Fruit fly (Drosophila melanogaster) whole organism, embryonic: ENCODE measurements around the gene HemK1.

ENCODE experiments used
- Ada2b ChIP-seq: fragments of 200-800 bp; sonication (Bioruptor generic); IDR thresholded peaks from 2 replicates; pipeline ENCODE4 v1.3.6; 2022; ENCODE audit warnings: missing biosample characterization, missing genetic modification characterization
- Adf1 ChIP-seq: fragments of 200-800 bp; sonication (Bioruptor generic); IDR thresholded peaks from 2 replicates; pipeline ENCODE4 v1.3.6; 2022; ENCODE audit warnings: missing biosample characterization, missing genetic modification characterization
- Bgb ChIP-seq: fragments of 200-800 bp; sonication (Bioruptor generic); IDR thresholded peaks from 2 replicates; pipeline ENCODE4 v1.3.6; 2022; ENCODE audit warnings: missing biosample characterization, missing genetic modification characterization; ENCODE audit not compliant: partially characterized antibody
- BtbVII ChIP-seq: fragments of 200-800 bp; sonication (Bioruptor generic); optimal IDR thresholded peaks from 3 replicates; lab custom pipeline; 2017; ENCODE audit warnings: missing biosample characterization, mild to moderate bottlenecking, missing genetic modification characterization
- Bteb2 ChIP-seq: fragments of 200-800 bp; sonication (Bioruptor generic); optimal IDR thresholded peaks from 2 replicates; lab custom pipeline; 2016; ENCODE audit warnings: missing biosample characterization, missing genetic modification characterization
- CG10979 ChIP-seq: fragments of 200-800 bp; sonication (Bioruptor generic); optimal IDR thresholded peaks from 2 replicates; lab custom pipeline; 2018; ENCODE audit warnings: missing biosample characterization, mild to moderate bottlenecking, missing genetic modification characterization, moderate library complexity
- CG12071 ChIP-seq: fragments of 200-800 bp; sonication (Bioruptor generic); optimal IDR thresholded peaks from 3 replicates; lab custom pipeline; 2018; ENCODE audit warnings: missing biosample characterization, mild to moderate bottlenecking, missing genetic modification characterization
- CG12155 ChIP-seq: fragments of 200-800 bp; sonication (Bioruptor generic); optimal IDR thresholded peaks from 3 replicates; lab custom pipeline; 2016; ENCODE audit warnings: missing biosample characterization, missing genetic modification characterization
- CG13775 ChIP-seq: fragments of 200-800 bp; sonication (Bioruptor generic); optimal IDR thresholded peaks from 3 replicates; lab custom pipeline; 2017; ENCODE audit warnings: missing biosample characterization, mild to moderate bottlenecking, missing genetic modification characterization
- CG15696 ChIP-seq: fragments of 200-800 bp; sonication (Bioruptor generic); optimal IDR thresholded peaks from 2 replicates; lab custom pipeline; 2019; ENCODE audit warnings: missing biosample characterization, mild to moderate bottlenecking, missing genetic modification characterization, moderate library complexity
- CG2678 ChIP-seq: fragments of 200-800 bp; sonication (Bioruptor generic); optimal IDR thresholded peaks from 3 replicates; lab custom pipeline; 2019; ENCODE audit warnings: missing biosample characterization, mild to moderate bottlenecking, missing genetic modification characterization, moderate library complexity
- CG31441 ChIP-seq: fragments of 200-800 bp; sonication (Bioruptor generic); IDR thresholded peaks from 2 replicates; pipeline ENCODE4 v1.3.6; 2022; ENCODE audit warnings: missing biosample characterization, missing genetic modification characterization
- CG3838 ChIP-seq: fragments of 200-800 bp; sonication (Bioruptor generic); optimal IDR thresholded peaks from 3 replicates; lab custom pipeline; 2016; ENCODE audit warnings: missing biosample characterization, missing genetic modification characterization
- CG4360 ChIP-seq: fragments of 200-800 bp; sonication (Bioruptor generic); IDR thresholded peaks from 2 replicates; pipeline ENCODE4 v1.3.6; 2022; ENCODE audit warnings: missing biosample characterization, missing genetic modification characterization
- CG5180 ChIP-seq: fragments of 200-800 bp; sonication (Bioruptor generic); optimal IDR thresholded peaks from 3 replicates; lab custom pipeline; 2017; ENCODE audit warnings: missing biosample characterization, missing genetic modification characterization, mild to moderate bottlenecking, moderate library complexity, missing genetic modification reagents
- CG6654 ChIP-seq: fragments of 200-800 bp; sonication (Bioruptor generic); optimal IDR thresholded peaks from 2 replicates; lab custom pipeline; 2017; ENCODE audit warnings: missing biosample characterization, mild to moderate bottlenecking, missing genetic modification characterization
- CG6689 ChIP-seq: fragments of 200-800 bp; sonication (Bioruptor generic); IDR thresholded peaks from 2 replicates; pipeline ENCODE4 v1.3.6; 2022; ENCODE audit warnings: missing biosample characterization, missing genetic modification characterization
- CG7963 ChIP-seq: fragments of 200-800 bp; sonication (Bioruptor generic); IDR thresholded peaks from 3 replicates; pipeline ENCODE4 v1.3.6; 2022; ENCODE audit warnings: missing biosample characterization, missing genetic modification characterization; ENCODE audit not compliant: partially characterized antibody
- CG9727 ChIP-seq: fragments of 200-800 bp; sonication (Bioruptor generic); optimal IDR thresholded peaks from 3 replicates; lab custom pipeline; 2017; ENCODE audit warnings: missing biosample characterization, mild to moderate bottlenecking, missing genetic modification characterization
- CG9797 ChIP-seq: fragments of 200-800 bp; sonication (Bioruptor generic); optimal IDR thresholded peaks from 3 replicates; lab custom pipeline; 2018; ENCODE audit warnings: missing biosample characterization, mild to moderate bottlenecking, missing genetic modification characterization
- CG9932 ChIP-seq: fragments of 200-800 bp; sonication (Bioruptor generic); IDR thresholded peaks from 2 replicates; pipeline ENCODE4 v1.3.6; 2022; ENCODE audit warnings: missing biosample characterization, missing genetic modification characterization
- ERR ChIP-seq: fragments of 200-800 bp; sonication (Bioruptor generic); optimal IDR thresholded peaks from 2 replicates; lab custom pipeline; 2016; ENCODE audit warnings: missing biosample characterization, missing genetic modification characterization
- Gsc ChIP-seq: fragments of 200-800 bp; sonication (Bioruptor generic); IDR thresholded peaks from 2 replicates; pipeline ENCODE4 v1.3.6; 2022; ENCODE audit warnings: missing biosample characterization, missing genetic modification characterization
- HHEX ChIP-seq: fragments of 200-800 bp; sonication (Bioruptor generic); optimal IDR thresholded peaks from 3 replicates; lab custom pipeline; 2017; ENCODE audit warnings: missing biosample characterization, mild to moderate bottlenecking, missing genetic modification characterization, missing genetic modification reagents
- Jarid2 ChIP-seq: fragments of 200-800 bp; sonication (Bioruptor generic); optimal IDR thresholded peaks from 3 replicates; lab custom pipeline; 2017; ENCODE audit warnings: mild to moderate bottlenecking, missing biosample characterization, missing genetic modification reagents, missing genetic modification characterization
- Nf-YA ChIP-seq: fragments of 200-800 bp; sonication (Bioruptor generic); IDR thresholded peaks from 2 replicates; pipeline ENCODE4 v1.3.6; 2022; ENCODE audit warnings: missing biosample characterization, missing genetic modification characterization
- NfI ChIP-seq: fragments of 200-800 bp; sonication (Bioruptor generic); optimal IDR thresholded peaks from 3 replicates; lab custom pipeline; 2018; ENCODE audit warnings: missing biosample characterization, mild to moderate bottlenecking, missing genetic modification characterization, moderate library complexity
- Rfx ChIP-seq: fragments of 200-800 bp; sonication (Bioruptor generic); IDR thresholded peaks from 2 replicates; pipeline ENCODE4 v1.3.6; 2022; ENCODE audit warnings: missing biosample characterization, missing genetic modification characterization
- Sry-δ ChIP-seq: fragments of 200-800 bp; sonication (Bioruptor generic); optimal IDR thresholded peaks from 2 replicates; lab custom pipeline; 2016; ENCODE audit warnings: missing biosample characterization, missing genetic modification characterization
- Vsx1 ChIP-seq: fragments of 200-800 bp; sonication (Bioruptor generic); optimal IDR thresholded peaks from 2 replicates; lab custom pipeline; 2017; ENCODE audit warnings: missing biosample characterization, mild to moderate bottlenecking, missing genetic modification characterization, missing genetic modification reagents
- Xbp1 ChIP-seq: fragments of 200-800 bp; sonication (Bioruptor generic); optimal IDR thresholded peaks from 3 replicates; lab custom pipeline; 2016; ENCODE audit warnings: missing biosample characterization, mild to moderate bottlenecking, missing genetic modification characterization
- bsh ChIP-seq, 2 experiments: fragments of 200-800 bp; sonication (Bioruptor generic); optimal IDR thresholded peaks; 2 replicates each; lab custom pipeline; 2017 to 2018; ENCODE audit warnings: mild to moderate bottlenecking in 2 of 2, missing biosample characterization in 2 of 2, missing genetic modification characterization in 2 of 2, moderate library complexity in 1 of 2
- emc ChIP-seq: fragments of 200-800 bp; sonication (Bioruptor generic); optimal IDR thresholded peaks from 2 replicates; lab custom pipeline; 2016; ENCODE audit warnings: missing biosample characterization, missing genetic modification characterization
- eyg ChIP-seq: fragments of 200-800 bp; sonication (Bioruptor generic); optimal IDR thresholded peaks from 3 replicates; lab custom pipeline; 2016; ENCODE audit warnings: missing biosample characterization, missing genetic modification characterization
- ftz-f1 ChIP-seq: fragments of 200-800 bp; sonication (Bioruptor generic); optimal IDR thresholded peaks from 2 replicates; lab custom pipeline; 2016; ENCODE audit warnings: missing biosample characterization, missing genetic modification characterization
- ind ChIP-seq: fragments of 200-800 bp; sonication (Bioruptor generic); optimal IDR thresholded peaks from 3 replicates; lab custom pipeline; 2016; ENCODE audit warnings: missing biosample characterization, missing genetic modification characterization
- insv ChIP-seq, 2 experiments: fragments of 200-800 bp; sonication (Bioruptor generic); optimal IDR thresholded peaks; 3 replicates each; lab custom pipeline; 2016 to 2018; ENCODE audit warnings: missing biosample characterization in 2 of 2, missing genetic modification characterization in 2 of 2
- klu ChIP-seq: fragments of 200-800 bp; sonication (Bioruptor generic); IDR thresholded peaks from 2 replicates; pipeline ENCODE4 v1.3.6; 2022; ENCODE audit warnings: missing biosample characterization, missing genetic modification characterization
- nmo ChIP-seq: fragments of 200-800 bp; sonication (Bioruptor generic); optimal IDR thresholded peaks from 2 replicates; lab custom pipeline; 2018; ENCODE audit warnings: missing biosample characterization, mild to moderate bottlenecking, missing genetic modification characterization, moderate library complexity
- psq ChIP-seq: fragments of 200-800 bp; sonication (Bioruptor generic); optimal IDR thresholded peaks from 2 replicates; lab custom pipeline; 2017; ENCODE audit warnings: missing biosample characterization, missing genetic modification characterization
- repo ChIP-seq: fragments of 200-800 bp; sonication (Bioruptor generic); optimal IDR thresholded peaks from 2 replicates; lab custom pipeline; 2016; ENCODE audit warnings: missing biosample characterization, missing genetic modification characterization
- row ChIP-seq: fragments of 200-800 bp; sonication (Bioruptor generic); IDR thresholded peaks from 3 replicates; pipeline ENCODE4 v1.3.6; 2022; ENCODE audit warnings: missing biosample characterization, missing genetic modification characterization
- run ChIP-seq: fragments of 200-800 bp; sonication (Bioruptor generic); optimal IDR thresholded peaks from 3 replicates; lab custom pipeline; 2018; ENCODE audit warnings: missing biosample characterization, mild to moderate bottlenecking, missing genetic modification characterization
- sqz ChIP-seq: fragments of 200-800 bp; sonication (Bioruptor generic); optimal IDR thresholded peaks from 3 replicates; lab custom pipeline; 2018; ENCODE audit warnings: missing biosample characterization, mild to moderate bottlenecking, missing genetic modification characterization
- sr ChIP-seq: fragments of 200-800 bp; sonication (Bioruptor generic); IDR thresholded peaks from 3 replicates; pipeline ENCODE4 v1.3.6; 2022; ENCODE audit warnings: missing biosample characterization, missing genetic modification characterization
- vfl ChIP-seq: fragments of 200-800 bp; sonication (Bioruptor generic); optimal IDR thresholded peaks from 2 replicates; lab custom pipeline; 2016; ENCODE audit warnings: missing biosample characterization, missing genetic modification characterization
- z ChIP-seq: fragments of 200-800 bp; sonication (Bioruptor generic); IDR thresholded peaks from 3 replicates; pipeline ENCODE4 v1.3.6; 2022; ENCODE audit warnings: missing biosample characterization, missing genetic modification characterization

Gene HemK1

DNA sequence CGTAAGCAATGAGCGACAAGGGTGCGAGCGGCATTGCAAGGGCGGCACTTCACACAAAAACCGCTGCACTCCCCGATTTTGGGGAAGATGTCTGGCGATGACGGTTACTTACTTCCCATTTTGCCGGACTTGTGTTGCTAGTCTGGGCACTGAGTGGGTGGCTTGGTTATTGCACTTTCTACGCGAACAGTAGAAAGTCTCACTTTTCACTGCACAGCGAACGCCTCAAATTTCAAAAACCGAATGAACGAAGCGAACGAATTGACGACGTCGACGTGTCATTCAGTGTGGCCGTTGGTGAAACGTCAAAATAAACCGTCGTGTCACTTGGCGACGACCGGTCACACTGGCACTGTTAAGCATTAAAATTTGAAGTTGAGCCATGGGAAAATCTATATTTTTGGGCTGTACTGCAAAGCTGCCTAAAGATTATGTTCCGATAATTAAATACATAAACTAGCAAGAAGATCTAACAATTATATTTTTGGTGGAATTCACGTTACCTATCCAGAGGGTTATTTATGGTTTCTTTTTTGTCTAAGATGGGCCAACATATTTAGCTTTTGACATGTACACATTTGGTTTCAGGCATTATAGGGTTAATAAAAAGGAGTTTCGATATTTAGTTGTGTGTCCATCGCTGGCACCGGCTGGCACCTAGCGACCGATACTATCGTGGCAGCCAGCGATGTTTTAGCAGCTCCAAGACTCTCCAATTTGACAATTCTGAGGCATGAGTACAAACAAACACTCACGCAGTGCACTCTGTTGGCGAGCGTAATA lies 12.9 kb upstream of the HemK1 start, which contains the start of the genes Sec61alpha and Daxx (continued):
- TF ChIP-seq ERR (peak; percentile 69), run (tag; lab: Kevin White, UChicago) (peak; percentile 58), repo (GFP tag; lab: Kevin White, UChicago) (peak; percentile 65), CG9932 (GFP tag; lab: Robert Waterston, UW) (peak; percentile 96), vfl (GFP tag; lab: Kevin White, UChicago) (peak; percentile 87), CG3838 (GFP tag; lab: Kevin White, UChicago) (peak; percentile 67), Xbp1 (GFP tag; lab: Kevin White, UChicago) (peak; percentile 89), insv (GFP tag; optimal IDR thresholded peaks at IDR 0.05; lab: Kevin White, UChicago) (peak in 1 of 2 experiments; percentile 69), eyg (peak; percentile 89), Ada2b (peak; percentile 75), psq (GFP tag; lab: Kevin White, UChicago) (peak; percentile 47), CG10979 (tag; lab: Kevin White, UChicago) (peak; percentile 68), klu (GFP tag; lab: Robert Waterston, UW) (peak; percentile 75; the same call in 1 of the 2 replicates), Bgb (GFP tag; lab: Robert Waterston, UW) (peak; percentile 100), emc (peak; percentile 75), CG5180 (no peak), z (GFP tag; lab: Robert Waterston, UW) (peak; percentile 31; the same call in 1 of the 3 replicates)

DNA sequence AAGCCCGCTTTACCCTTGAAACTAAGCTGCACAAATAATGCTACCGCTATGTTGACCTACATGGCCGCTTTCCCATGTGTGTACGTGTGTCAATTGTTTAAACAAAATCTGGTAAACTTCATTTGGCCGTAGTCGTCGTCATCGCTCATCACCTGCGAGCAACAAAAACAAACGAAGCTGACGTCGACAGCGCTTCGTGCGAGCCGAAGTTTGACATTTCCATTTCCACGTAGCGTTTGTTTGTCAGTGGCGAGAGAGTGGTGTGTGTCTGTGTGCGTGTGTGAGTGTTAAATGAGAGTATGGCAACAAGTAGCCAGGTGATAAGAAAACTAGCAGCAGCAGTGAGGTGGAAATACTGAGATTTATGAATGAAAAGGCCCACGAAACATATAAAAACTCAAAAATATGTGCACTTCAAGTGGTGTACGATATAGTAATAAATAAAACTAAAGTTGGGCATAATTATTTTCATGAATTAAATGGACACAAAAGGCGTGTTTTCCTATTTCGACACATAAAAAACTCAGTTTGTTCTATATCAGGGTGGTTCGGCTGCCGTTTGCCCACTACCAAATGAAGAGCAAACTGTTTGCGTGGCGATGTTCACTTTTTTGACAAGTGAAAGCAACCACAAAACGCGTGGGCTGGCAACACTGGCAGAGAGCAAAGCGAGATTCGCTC lies 11.9 kb upstream of the HemK1 start:
- TF ChIP-seq Rfx (peak; percentile 19; the same call in 1 of the 2 replicates), Gsc (GFP tag; lab: Robert Waterston, UW) (no peak), NfI (GFP tag; lab: Kevin White, UChicago) (peak; percentile 30), CG2678 (tag; lab: Kevin White, UChicago) (peak; percentile 54), row (GFP tag; lab: Robert Waterston, UW) (peak; percentile 36; the same call in 2 of the 3 replicates), Sry-δ (GFP tag; lab: Kevin White, UChicago) (no peak), CG13775 (no peak), HHEX (peak; percentile 65), BtbVII (GFP tag; lab: Kevin White, UChicago) (peak; percentile 74), nmo (peak; percentile 1), CG9797 (GFP tag; lab: Kevin White, UChicago) (no peak), CG7963 (GFP tag; lab: Robert Waterston, UW) (no peak), Vsx1 (GFP tag; lab: Kevin White, UChicago) (peak; percentile 24), Bteb2 (GFP tag; lab: Kevin White, UChicago) (no peak), Adf1 (GFP tag; lab: Robert Waterston, UW) (peak; percentile 69), Jarid2 (GFP tag; lab: Kevin White, UChicago) (no peak), CG12071 (peak; percentile 80), ind (peak; percentile 9), Nf-YA (GFP tag; lab: Robert Waterston, UW) (no peak), sqz (GFP tag; lab: Kevin White, UChicago) (peak; percentile 44), CG6689 (peak; percentile 50; the same call in 1 of the 2 replicates), CG9727 (GFP tag; lab: Kevin White, UChicago) (peak; percentile 23), CG4360 (GFP tag; lab: Robert Waterston, UW) (peak; percentile 23; the same call in 1 of the 2 replicates), CG12155 (peak; percentile 17), sr (peak; percentile 14; the same call in 2 of the 3 replicates), bsh (GFP tag; optimal IDR thresholded peaks at IDR 0.05; lab: Kevin White, UChicago) (peak; percentile 11 to 21), CG31441 (GFP tag; lab: Robert Waterston, UW) (0 out of 2 replicates have a peak, but pooled peaks have one; percentile 19), CG15696 (tag; lab: Kevin White, UChicago) (peak; percentile 19), ftz-f1 (GFP tag; lab: Kevin White, UChicago) (peak; percentile 25), CG6654 (GFP tag; lab: Kevin White, UChicago) (no peak)
